Fruit fly (Drosophila melanogaster): Measurements from ENCODE around the gene CG3225.

DNA sequence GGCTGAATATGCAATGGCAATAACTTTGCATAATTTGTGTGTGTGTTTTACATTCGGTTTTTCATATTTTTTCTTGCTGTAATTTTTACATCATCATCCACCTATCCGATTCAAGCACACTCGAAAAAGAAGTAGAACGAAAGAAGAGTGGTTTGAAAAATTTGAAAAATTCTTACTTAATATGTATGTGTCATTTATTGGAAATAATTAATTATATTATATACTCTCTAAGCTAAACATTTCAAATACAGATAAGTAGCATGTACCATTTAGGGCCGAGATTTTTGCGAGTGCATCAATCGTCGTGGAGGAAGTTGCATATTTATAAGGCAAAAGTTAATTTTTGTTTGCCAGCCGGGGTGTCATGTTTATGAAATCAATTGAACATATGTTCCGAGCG lies 11.9 kb downstream of the CG3225 start:
- no peak for TF ChIP-seq CG4707 (GFP tag; optimal IDR thresholded peaks at IDR 0.05)
- TF ChIP-seq Usf (GFP tag; optimal IDR thresholded peaks at IDR 0.05): no peak
- TF ChIP-seq Sin3A (optimal IDR thresholded peaks at IDR 0.05): no peak
- no peak for TF ChIP-seq Hr39 (optimal IDR thresholded peaks at IDR 0.05)
- no peak for TF ChIP-seq chn (GFP tag; optimal IDR thresholded peaks at IDR 0.05)
- TF ChIP-seq CG7745 (tag; optimal IDR thresholded peaks at IDR 0.05): no peak

Data from whole organism, embryonic.